Worm (Caenorhabditis elegans): ENCODE data around the gene dgat-2.

- TF ChIP-seq ceh-20 (GFP tag; IDR thresholded peaks at IDR 0.05) (no peak), unc-39 (tag; optimal IDR thresholded peaks at IDR 0.05) (no peak), mep-1 (tag; optimal IDR thresholded peaks at IDR 0.05) (no peak), cey-2 (tag; optimal IDR thresholded peaks at IDR 0.05; ENCODE audit: borderline replicate concordance, insufficient read depth) (no peak), aha-1 (tag) (no peak), tag-97 (GFP tag; IDR thresholded peaks at IDR 0.05) (no peak), daf-16 (GFP tag; optimal IDR thresholded peaks at IDR 0.05) (no peak), daf-16 (tag; optimal IDR thresholded peaks at IDR 0.05) (no peak), ceh-82 (tag; optimal IDR thresholded peaks at IDR 0.05) (no peak), ceh-62 (tag; optimal IDR thresholded peaks at IDR 0.05) (no peak), nhr-111 (GFP tag; optimal IDR thresholded peaks at IDR 0.05) (no peak), unc-62 (GFP tag; optimal IDR thresholded peaks at IDR 0.05 in 1 of 2) (no peak), unc-62 (tag; optimal IDR thresholded peaks at IDR 0.05) (no peak), zfp-3 (GFP tag; conservative IDR thresholded peaks at IDR 0.05) (no peak)
Measured at ce11 chrV:17676553-17676952, 16.4 kb downstream of the dgat-2 start, which contains the start of gene str-92.

Measured in whole organism, L4 larva.